Fruit fly (Drosophila melanogaster): Measurements from ENCODE around the gene CG5245.

- no peak for TF ChIP-seq Snoo (tag; optimal IDR thresholded peaks at IDR 0.05)
- TF ChIP-seq CG8301 (tag; optimal IDR thresholded peaks at IDR 0.05): no peak
- no peak for TF ChIP-seq CG4496 (GFP tag; IDR thresholded peaks at IDR 0.05)
- no peak for TF ChIP-seq CG17806 (tag; optimal IDR thresholded peaks at IDR 0.05)
Measured at dm6 chr3R:12413274-12413958, 15.9 kb upstream of the CG5245 start, which contains the start of the genes Dip-C and pps.
